Worm (Caenorhabditis elegans) whole organism, L1 larva: ENCODE results near the gene F09C6.10.

ENCODE experiments used
- fkh-4 ChIP-seq: sonication (generic microtip); optimal IDR thresholded peaks from 2 replicates; lab custom pipeline; 2016; ENCODE audit warnings: missing compliant biosample characterization, missing genetic modification characterization, borderline replicate concordance
- fos-1 ChIP-seq: fragments of 150-350 bp; optimal IDR thresholded peaks from 2 replicates; lab custom pipeline; 2014; ENCODE audit warnings: missing biosample characterization, missing genetic modification characterization
- unc-62 ChIP-seq: fragments of 150-350 bp; optimal IDR thresholded peaks from 2 replicates; lab custom pipeline; 2014; ENCODE audit warnings: missing biosample characterization, missing genetic modification reagents, missing genetic modification characterization
- ztf-4 ChIP-seq: fragments of 150-350 bp; optimal IDR thresholded peaks from 2 replicates; lab custom pipeline; 2014; ENCODE audit warnings: missing biosample characterization, missing genetic modification characterization

DNA sequence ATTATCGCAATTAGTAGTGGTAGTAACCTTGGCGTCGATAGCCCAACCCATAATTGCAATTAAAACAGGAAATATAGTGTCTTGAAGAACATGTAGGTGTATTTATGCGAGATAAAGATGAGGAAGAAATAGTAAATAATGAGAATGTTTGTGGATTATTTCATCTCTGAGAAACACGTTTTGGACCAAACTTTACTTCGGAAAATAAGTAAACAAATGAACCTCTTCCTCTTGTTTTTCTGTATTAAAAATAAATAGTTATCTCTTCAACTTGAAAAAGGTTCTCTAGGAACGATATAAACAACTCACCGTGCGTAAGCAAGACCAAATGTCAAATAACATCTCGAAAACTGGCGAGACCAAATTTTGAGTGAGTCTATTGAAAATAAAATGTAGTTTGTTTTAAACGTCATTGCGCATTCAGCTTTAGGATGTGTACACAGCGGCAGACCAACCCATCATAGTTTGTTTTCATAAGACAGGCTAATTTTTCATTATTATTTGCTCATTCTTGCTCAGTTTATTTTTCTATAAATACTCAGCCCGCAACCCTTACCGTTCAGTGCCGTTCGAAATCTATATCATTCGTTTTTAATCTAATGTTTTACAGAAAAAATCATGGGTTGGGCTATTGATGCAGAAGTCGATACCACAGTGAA, 33.6 kb downstream of the F09C6.10 start, which contains the start of the genes F09C6.11 and F09C6.12:
- TF ChIP-seq fkh-4 (tag; lab: Kevin White, UChicago): no peak
- TF ChIP-seq unc-62 (GFP tag; lab: Kevin White, UChicago): no peak
- TF ChIP-seq fos-1 (tag; lab: Kevin White, UChicago): no peak
- no peak for TF ChIP-seq ztf-4 (tag; lab: Kevin White, UChicago)
